Worm (Caenorhabditis elegans): ENCODE data around the gene T05A7.13.

Gene T05A7.13

DNA sequence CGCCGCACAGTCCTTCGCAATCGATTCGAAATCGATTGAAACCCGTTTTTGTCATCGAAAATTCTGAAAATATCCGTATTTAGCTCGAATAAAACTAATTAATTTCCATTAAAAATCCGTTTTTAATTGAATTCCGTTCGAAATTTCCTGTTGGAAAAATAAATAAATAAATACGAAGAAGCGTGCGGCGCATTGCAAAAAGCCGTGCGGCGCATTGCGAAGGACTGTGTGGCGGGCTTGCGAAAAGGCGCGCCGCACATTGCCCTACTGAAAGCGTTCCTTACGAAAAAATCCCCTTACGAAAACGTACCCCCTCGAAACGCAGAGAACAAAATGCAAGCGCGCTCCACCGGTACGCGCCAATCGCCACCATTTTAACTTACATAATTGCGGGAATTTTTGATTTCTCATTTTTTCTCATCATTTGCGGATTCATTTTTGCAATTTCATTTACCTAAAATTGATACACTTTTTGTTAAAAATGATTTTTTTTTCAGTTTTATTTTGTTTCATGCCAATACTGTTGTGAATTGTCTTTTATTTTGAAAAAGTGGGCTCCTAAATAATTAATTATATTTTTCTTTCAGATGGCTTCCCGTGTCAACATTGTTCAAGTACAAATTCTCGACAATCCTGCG, 40.4 kb upstream of the T05A7.13 start, which contains the start of gene unc-85 (continued):
- peak; percentile 70 for TF ChIP-seq ceh-27 (GFP tag; optimal IDR thresholded peaks at IDR 0.05)
- TF ChIP-seq ZK185.1 (tag; optimal IDR thresholded peaks at IDR 0.05; ENCODE audit: poor library complexity, severe bottlenecking), result peak; percentile 32
- TF ChIP-seq snpc-3.4 (tag; optimal IDR thresholded peaks at IDR 0.05), result peak; percentile 84
- TF ChIP-seq snpc-1.3 (tag; optimal IDR thresholded peaks at IDR 0.05; ENCODE audit: insufficient read depth), result peak; percentile 36
- peak; percentile 98 for TF ChIP-seq C06A6.2 (GFP tag; conservative IDR thresholded peaks at IDR 0.05)
- TF ChIP-seq Y53G8AR.9 (GFP tag; conservative IDR thresholded peaks at IDR 0.05), result peak; percentile 94
- 0 out of 2 replicates have a peak, but pooled peaks have one; percentile 53 for TF ChIP-seq aptf-3 (GFP tag; IDR thresholded peaks at IDR 0.05)
- TF ChIP-seq hrde-1 (tag; optimal IDR thresholded peaks at IDR 0.05; ENCODE audit: borderline replicate concordance), result peak; percentile 11
- peak; percentile 99 for TF ChIP-seq madf-6 (GFP tag; IDR thresholded peaks at IDR 0.05)
- TF ChIP-seq tlf-1 (GFP tag; optimal IDR thresholded peaks at IDR 0.05), result peak; percentile 81

DNA sequence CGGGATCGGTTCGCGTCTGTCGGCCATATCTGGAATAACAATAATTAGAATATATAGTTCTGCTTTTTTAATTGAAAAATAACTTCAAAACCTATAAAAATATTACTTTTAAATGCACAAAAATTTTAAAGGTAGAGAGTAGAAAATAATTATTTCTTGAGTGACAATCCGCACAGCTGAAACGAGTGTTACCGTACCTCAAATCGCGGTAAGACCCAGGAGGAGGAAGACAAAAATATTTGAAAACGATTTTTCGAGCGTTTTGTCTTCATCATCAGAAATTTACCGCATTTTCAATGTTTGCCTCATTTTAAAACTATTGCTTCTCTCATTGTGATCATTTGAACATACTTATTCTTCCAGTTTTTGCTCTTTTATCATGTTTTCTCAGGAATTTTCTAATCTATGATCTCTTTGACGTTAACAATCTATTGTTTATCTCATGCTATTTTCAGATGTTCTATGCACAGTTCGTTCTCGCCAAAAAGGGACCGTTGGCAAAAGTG, 37.1 kb upstream of the T05A7.13 start, which contains the start of the genes rpn-5 and scc-1:
Gene rpn-5, minus strand, starts transcription at position 162 of the 506 bp plus-strand sequence.
Gene scc-1, plus strand, starts transcription at position 456 of the 506 bp plus-strand sequence.
- TF ChIP-seq lsy-27 (tag; optimal IDR thresholded peaks at IDR 0.05; ENCODE audit: borderline replicate concordance, insufficient read depth), result no peak
- TF ChIP-seq mcd-1 (GFP tag; IDR thresholded peaks at IDR 0.05), result peak; percentile 46; the same call in 1 of the 2 replicates
- no peak for TF ChIP-seq ceh-58 (GFP tag; IDR thresholded peaks at IDR 0.05)
- no peak for TF ChIP-seq egrh-3 (GFP tag; IDR thresholded peaks at IDR 0.05)
- no peak for TF ChIP-seq sea-2 (GFP tag; IDR thresholded peaks at IDR 0.05)
- TF ChIP-seq F22D6.2 (tag; optimal IDR thresholded peaks at IDR 0.05), result no peak
- TF ChIP-seq hlh-12 (tag; optimal IDR thresholded peaks at IDR 0.05), result no peak
- peak; percentile 85 for TF ChIP-seq madf-6 (GFP tag; IDR thresholded peaks at IDR 0.05)
- no peak for TF ChIP-seq fkh-3 (tag; optimal IDR thresholded peaks at IDR 0.05)
- no peak for TF ChIP-seq C06A6.2 (GFP tag; conservative IDR thresholded peaks at IDR 0.05)
- no peak for TF ChIP-seq ztf-3 (GFP tag; optimal IDR thresholded peaks at IDR 0.05)
- TF ChIP-seq tlf-1 (GFP tag; optimal IDR thresholded peaks at IDR 0.05), result no peak
- TF ChIP-seq F49E8.2 (tag; optimal IDR thresholded peaks at IDR 0.05; ENCODE audit: insufficient read depth), result peak; percentile 49
- peak; percentile 32; the same call in 1 of the 2 replicates for TF ChIP-seq dox-1 (GFP tag; IDR thresholded peaks at IDR 0.05)
- no peak for TF ChIP-seq nfya-1 (tag; optimal IDR thresholded peaks at IDR 0.05; ENCODE audit: borderline replicate concordance, insufficient read depth)
- peak; percentile 6 for TF ChIP-seq snpc-1.3 (tag; optimal IDR thresholded peaks at IDR 0.05; ENCODE audit: insufficient read depth)
- TF ChIP-seq lsl-1 (GFP tag; optimal IDR thresholded peaks at IDR 0.05), result peak; percentile 91
- no peak for TF ChIP-seq ztf-26 (tag; optimal IDR thresholded peaks at IDR 0.05)
- TF ChIP-seq ccch-3 (GFP tag; optimal IDR thresholded peaks at IDR 0.05), result no peak
- no peak for TF ChIP-seq K11D2.4 (GFP tag; IDR thresholded peaks at IDR 0.05)
- TF ChIP-seq B0336.3 (GFP tag; IDR thresholded peaks at IDR 0.05), result no peak
- TF ChIP-seq lin-54 (GFP tag; optimal IDR thresholded peaks at IDR 0.05), result peak; percentile 79
- TF ChIP-seq lag-1 (GFP tag; IDR thresholded peaks at IDR 0.05), result no peak
- peak in 1 of 3 experiments; percentile 80 for TF ChIP-seq lin-35 (GFP tag; optimal IDR thresholded peaks at IDR 0.05)
- no peak for TF ChIP-seq gei-17 (GFP tag; optimal IDR thresholded peaks at IDR 0.05)
- no peak for TF ChIP-seq hsf-1 (GFP tag; IDR thresholded peaks at IDR 0.05)
- TF ChIP-seq ztf-25 (GFP tag; IDR thresholded peaks at IDR 0.05), result no peak
- no peak for TF ChIP-seq sdz-38 (tag; optimal IDR thresholded peaks at IDR 0.05)
- no peak for TF ChIP-seq let-526 (GFP tag; IDR thresholded peaks at IDR 0.05)
- peak; percentile 54 for TF ChIP-seq pha-4 (tag; optimal IDR thresholded peaks at IDR 0.05)
- TF ChIP-seq xnd-1 (tag; optimal IDR thresholded peaks at IDR 0.05), result peak; percentile 60
- TF ChIP-seq him-1 (tag; optimal IDR thresholded peaks at IDR 0.05), result no peak
- TF ChIP-seq sptf-2 (GFP tag; optimal IDR thresholded peaks at IDR 0.05), result no peak
- TF ChIP-seq snpc-3.4 (tag; optimal IDR thresholded peaks at IDR 0.05), result peak; percentile 43
- no peak for TF ChIP-seq F57C9.4 (tag; optimal IDR thresholded peaks at IDR 0.05)
- TF ChIP-seq lin-26 (GFP tag; IDR thresholded peaks at IDR 0.05), result no peak
- TF ChIP-seq Y95B8A.8 (GFP tag; IDR thresholded peaks at IDR 0.05), result no peak
- peak; percentile 92 for TF ChIP-seq F33H1.4 (GFP tag; IDR thresholded peaks at IDR 0.05)
- no peak for TF ChIP-seq hmg-20 (GFP tag; IDR thresholded peaks at IDR 0.05)
